Worm (Caenorhabditis elegans): Measurements from ENCODE around the gene pam-1.
A peak's percentile ranks its signal among the peaks of the same experiment; 100 is the strongest.

pam-1 gene

DNA sequence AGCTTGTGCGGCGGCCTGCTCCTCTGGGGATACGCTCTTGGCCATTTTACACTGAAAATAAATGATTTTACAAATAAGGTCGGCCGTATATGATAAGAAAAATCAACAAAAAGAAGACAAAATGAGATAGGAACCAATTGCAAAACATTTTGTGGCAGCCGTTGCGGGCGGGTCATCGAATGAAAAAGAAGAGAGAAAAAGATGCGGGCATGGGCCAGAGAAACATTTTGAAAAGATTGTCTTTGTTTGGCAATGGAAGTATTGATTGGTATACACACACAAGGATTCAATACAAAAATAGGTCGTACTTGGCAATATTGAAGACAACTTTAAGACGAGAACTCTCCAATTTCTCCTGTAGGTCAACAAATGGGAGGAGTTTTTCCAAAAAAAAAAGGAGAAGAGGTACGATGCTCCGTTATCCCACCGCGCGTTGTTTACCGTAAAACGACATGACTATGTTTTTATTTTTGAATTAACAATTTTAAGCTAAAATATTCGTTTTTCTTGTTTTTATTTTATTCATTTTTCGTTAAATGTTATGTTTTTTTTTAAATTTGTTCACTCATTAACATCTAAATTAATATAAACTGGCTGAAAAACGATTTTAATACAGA is 37.9 kb downstream of the pam-1 start, which contains the start of the genes plc-4 and R05G6.4 (continued):
- no peak for TF ChIP-seq lin-39 (tag; optimal IDR thresholded peaks at IDR 0.05)
- TF ChIP-seq snu-23 (GFP tag; optimal IDR thresholded peaks at IDR 0.05), result peak; percentile 56
- TF ChIP-seq ces-1 (GFP tag; optimal IDR thresholded peaks at IDR 0.05), result no peak
- TF ChIP-seq sox-4 (tag; optimal IDR thresholded peaks at IDR 0.05), result no peak
- TF ChIP-seq unc-62 (GFP tag; optimal IDR thresholded peaks at IDR 0.05), result no peak
- peak; percentile 42 for TF ChIP-seq swsn-7 (tag; optimal IDR thresholded peaks at IDR 0.05)

DNA sequence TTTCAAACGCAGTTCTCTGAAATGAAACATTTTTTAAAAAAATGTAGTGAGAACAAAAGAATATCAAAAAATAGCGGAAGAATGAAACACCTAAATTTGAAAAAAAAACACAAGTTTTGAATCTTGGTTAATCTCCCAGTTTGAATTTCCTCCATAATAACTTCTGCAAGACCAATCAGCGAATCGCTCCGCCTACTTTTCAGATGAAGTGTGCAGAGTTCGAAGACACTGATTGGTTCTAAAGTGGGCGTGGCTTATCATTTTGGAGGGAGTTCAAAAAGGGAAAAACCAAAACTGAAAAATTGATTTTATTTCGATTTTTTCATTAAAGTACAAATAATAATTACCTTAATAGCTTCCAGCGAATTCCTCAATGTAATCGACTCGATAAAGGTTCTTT is 39.8 kb downstream of the pam-1 start:
- peak in 1 of 2 experiments; percentile 10 for TF ChIP-seq efl-1 (optimal IDR thresholded peaks at IDR 0.05)
- TF ChIP-seq efl-1 (GFP tag; optimal IDR thresholded peaks at IDR 0.05 in 1 of 2), result peak in 1 of 2 experiments; percentile 40
- no peak for TF ChIP-seq blmp-1 (tag; optimal IDR thresholded peaks at IDR 0.05)
- no peak for TF ChIP-seq zag-1 (tag; optimal IDR thresholded peaks at IDR 0.05)
- TF ChIP-seq dpl-1 (GFP tag; optimal IDR thresholded peaks at IDR 0.05), result peak in 2 of 3 experiments; percentile 29 to 37
- no peak for TF ChIP-seq nhr-12 (tag; optimal IDR thresholded peaks at IDR 0.05)
- TF ChIP-seq lin-35 (GFP tag; optimal IDR thresholded peaks at IDR 0.05), result peak in 1 of 2 experiments; percentile 7
- TF ChIP-seq mef-2 (tag; optimal IDR thresholded peaks at IDR 0.05), result no peak
- TF ChIP-seq fos-1 (tag; optimal IDR thresholded peaks at IDR 0.05), result no peak

DNA sequence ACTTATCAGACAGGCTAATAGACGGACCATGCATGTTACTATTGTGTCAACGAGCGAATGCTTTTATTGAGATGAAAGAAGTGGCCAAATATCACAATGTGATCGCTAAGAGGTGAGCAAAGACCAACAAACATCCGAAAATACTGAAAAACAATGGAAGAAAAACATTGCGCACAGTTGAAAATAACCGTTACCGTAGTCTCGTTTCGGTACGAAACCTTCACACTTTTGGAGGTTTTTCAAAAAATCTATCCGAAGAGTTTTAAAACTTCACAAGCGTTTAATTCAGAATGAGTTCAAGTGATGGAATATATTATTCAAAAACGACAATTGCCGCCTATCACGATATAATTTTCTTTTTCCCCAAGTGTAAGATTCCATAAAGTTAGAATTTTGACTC is 41.8 kb downstream of the pam-1 start:
- TF ChIP-seq irx-1 (tag; optimal IDR thresholded peaks at IDR 0.05), result no peak
- TF ChIP-seq lin-14 (GFP tag; optimal IDR thresholded peaks at IDR 0.05), result no peak
- no peak for TF ChIP-seq pax-3 (tag; optimal IDR thresholded peaks at IDR 0.05)
- no peak for TF ChIP-seq sox-4 (tag; optimal IDR thresholded peaks at IDR 0.05)
- TF ChIP-seq efl-1 (optimal IDR thresholded peaks at IDR 0.05), result peak; percentile 38 to 56
- peak; percentile 48 to 91 for TF ChIP-seq efl-1 (GFP tag; optimal IDR thresholded peaks at IDR 0.05 in 1 of 2)
- no peak for TF ChIP-seq ztf-4 (tag; optimal IDR thresholded peaks at IDR 0.05)
- TF ChIP-seq hlh-17 (GFP tag; optimal IDR thresholded peaks at IDR 0.05; ENCODE audit: borderline replicate concordance), result no peak
- no peak for TF ChIP-seq swsn-7 (tag; optimal IDR thresholded peaks at IDR 0.05)
- no peak for TF ChIP-seq isw-1 (GFP tag; IDR thresholded peaks at IDR 0.05)
- TF ChIP-seq egl-27 (tag; optimal IDR thresholded peaks at IDR 0.05), result no peak
- TF ChIP-seq lsy-2 (tag; optimal IDR thresholded peaks at IDR 0.05), result peak; percentile 51 to 87
- no peak for TF ChIP-seq vab-15 (tag; optimal IDR thresholded peaks at IDR 0.05)
- TF ChIP-seq tbx-2 (tag; optimal IDR thresholded peaks at IDR 0.05), result no peak
- TF ChIP-seq Y116A8C.19 (tag; optimal IDR thresholded peaks at IDR 0.05; ENCODE audit: borderline replicate concordance), result no peak
- no peak for TF ChIP-seq ces-1 (GFP tag; optimal IDR thresholded peaks at IDR 0.05)
- no peak for TF ChIP-seq fos-1 (tag; optimal IDR thresholded peaks at IDR 0.05)
- no peak for TF ChIP-seq C04F5.9 (tag; optimal IDR thresholded peaks at IDR 0.05)
- no peak for TF ChIP-seq alr-1 (tag; optimal IDR thresholded peaks at IDR 0.05; ENCODE audit: borderline replicate concordance)
- peak; percentile 18 to 51 (median 42) for TF ChIP-seq dpl-1 (GFP tag; optimal IDR thresholded peaks at IDR 0.05)
- no peak for TF ChIP-seq xbp-1 (tag; optimal IDR thresholded peaks at IDR 0.05)
- TF ChIP-seq egl-13 (tag; optimal IDR thresholded peaks at IDR 0.05), result no peak
- no peak for TF ChIP-seq C34B4.2 (tag; optimal IDR thresholded peaks at IDR 0.05)
- no peak for TF ChIP-seq mep-1 (tag; optimal IDR thresholded peaks at IDR 0.05)
- TF ChIP-seq fkh-4 (tag; optimal IDR thresholded peaks at IDR 0.05; ENCODE audit: borderline replicate concordance), result no peak
- no peak for TF ChIP-seq nhr-71 (tag; optimal IDR thresholded peaks at IDR 0.05)
- TF ChIP-seq nhr-28 (tag; optimal IDR thresholded peaks at IDR 0.05), result no peak
- no peak for TF ChIP-seq tlp-1 (tag; optimal IDR thresholded peaks at IDR 0.05)
- TF ChIP-seq ceh-63 (GFP tag; optimal IDR thresholded peaks at IDR 0.05), result no peak
- TF ChIP-seq unc-30 (tag; optimal IDR thresholded peaks at IDR 0.05), result no peak
- peak in 1 of 2 experiments; percentile 65 for TF ChIP-seq lin-35 (GFP tag; optimal IDR thresholded peaks at IDR 0.05)
- TF ChIP-seq ceh-88 (GFP tag; IDR thresholded peaks at IDR 0.05), result no peak
- TF ChIP-seq C16A3.4 (tag; optimal IDR thresholded peaks at IDR 0.05), result no peak
- TF ChIP-seq elt-3 (tag; optimal IDR thresholded peaks at IDR 0.05), result no peak
- no peak for TF ChIP-seq unc-86 (tag; optimal IDR thresholded peaks at IDR 0.05)
- TF ChIP-seq nhr-90 (tag; optimal IDR thresholded peaks at IDR 0.05; ENCODE audit: poor library complexity), result no peak

Measured in whole organism, L1 larva.